Worm (Caenorhabditis elegans) whole organism, mixed stage, embryonic: ENCODE data around the gene ZC395.11.

Experiments used
- M03D4.4 ChIP-seq: sonication (generic microtip); optimal IDR thresholded peaks from 2 replicates; lab custom pipeline; 2017; ENCODE audit warnings: mild to moderate bottlenecking, missing genetic modification characterization, missing compliant biosample characterization
- bed-3 ChIP-seq: fragments of 200-800 bp; sonication (Bioruptor generic); optimal IDR thresholded peaks from 3 replicates; lab custom pipeline; 2018; ENCODE audit warnings: mild to moderate bottlenecking, missing genetic modification characterization, moderate library complexity, missing compliant biosample characterization
- blmp-1 ChIP-seq: fragments of 150-350 bp; optimal IDR thresholded peaks from 2 replicates; lab custom pipeline; 2014; ENCODE audit warnings: missing biosample characterization, missing genetic modification characterization
- ceh-39 ChIP-seq: fragments of 150-350 bp; optimal IDR thresholded peaks from 2 replicates; lab custom pipeline; 2014; ENCODE audit warnings: missing biosample characterization, missing genetic modification characterization
- ceh-43 ChIP-seq: fragments of 200-800 bp; sonication (Bioruptor generic); optimal IDR thresholded peaks from 2 replicates; lab custom pipeline; 2018; ENCODE audit warnings: mild to moderate bottlenecking, missing genetic modification characterization, moderate library complexity, missing compliant biosample characterization
- ceh-83 ChIP-seq: fragments of 200-800 bp; sonication (Bioruptor generic); optimal IDR thresholded peaks from 2 replicates; lab custom pipeline; 2018; ENCODE audit warnings: mild to moderate bottlenecking, missing genetic modification characterization, missing compliant biosample characterization
- ces-1 ChIP-seq: fragments of 150-350 bp; optimal IDR thresholded peaks from 2 replicates; lab custom pipeline; 2014; ENCODE audit warnings: missing biosample characterization, missing genetic modification reagents, missing genetic modification characterization
- cnd-1 ChIP-seq: fragments of 200-800 bp; sonication (Bioruptor generic); optimal IDR thresholded peaks from 2 replicates; lab custom pipeline; 2018; ENCODE audit warnings: mild to moderate bottlenecking, missing genetic modification characterization, missing compliant biosample characterization
- drap-1 ChIP-seq: fragments of 200-800 bp; sonication (Bioruptor generic); optimal IDR thresholded peaks from 3 replicates; lab custom pipeline; 2018; ENCODE audit warnings: mild to moderate bottlenecking, missing genetic modification characterization, missing compliant biosample characterization
- elt-1 ChIP-seq: sonication (generic microtip); optimal IDR thresholded peaks from 2 replicates; lab custom pipeline; 2017; ENCODE audit warnings: missing genetic modification characterization, mild to moderate bottlenecking, missing compliant biosample characterization, antibody characterized with exemption, moderate library complexity, borderline replicate concordance; ENCODE audit not compliant: insufficient read depth
- elt-3 ChIP-seq: fragments of 150-350 bp; optimal IDR thresholded peaks from 2 replicates; lab custom pipeline; 2014; ENCODE audit warnings: missing biosample characterization, missing genetic modification characterization
- flh-1 ChIP-seq: fragments of 200-800 bp; sonication (Bioruptor generic); optimal IDR thresholded peaks from 2 replicates; lab custom pipeline; 2018; ENCODE audit warnings: mild to moderate bottlenecking, missing genetic modification characterization, moderate library complexity, missing compliant biosample characterization
- ham-2 ChIP-seq: fragments of 200-800 bp; sonication (Bioruptor generic); optimal IDR thresholded peaks from 2 replicates; lab custom pipeline; 2018; ENCODE audit warnings: mild to moderate bottlenecking, missing genetic modification characterization, missing compliant biosample characterization
- hlh-1 ChIP-seq: fragments of 150-350 bp; optimal IDR thresholded peaks from 2 replicates; lab custom pipeline; 2014; ENCODE audit warnings: missing biosample characterization, missing genetic modification reagents, missing genetic modification characterization
- lin-13 ChIP-seq: fragments of 150-350 bp; optimal IDR thresholded peaks from 2 replicates; lab custom pipeline; 2014; ENCODE audit warnings: missing biosample characterization, missing genetic modification characterization
- lin-32 ChIP-seq: fragments of 200-800 bp; sonication (Bioruptor generic); optimal IDR thresholded peaks from 2 replicates; lab custom pipeline; 2018; ENCODE audit warnings: mild to moderate bottlenecking, missing genetic modification characterization, missing compliant biosample characterization
- lsy-2 ChIP-seq: fragments of 150-350 bp; optimal IDR thresholded peaks from 2 replicates; lab custom pipeline; 2014; ENCODE audit warnings: missing biosample characterization, missing genetic modification characterization
- mab-5 ChIP-seq: fragments of 150-350 bp; optimal IDR thresholded peaks from 2 replicates; lab custom pipeline; 2014; ENCODE audit warnings: missing biosample characterization, missing genetic modification characterization
- mep-1 ChIP-seq: fragments of 150-350 bp; optimal IDR thresholded peaks from 2 replicates; lab custom pipeline; 2017; ENCODE audit warnings: missing biosample characterization, missing genetic modification reagents, missing genetic modification characterization, inconsistent platforms
- mls-2 ChIP-seq: sonication (generic microtip); optimal IDR thresholded peaks from 2 replicates; lab custom pipeline; 2016; ENCODE audit warnings: mild to moderate bottlenecking, missing genetic modification characterization, moderate library complexity, missing compliant biosample characterization
- nhr-12 ChIP-seq: fragments of 150-350 bp; optimal IDR thresholded peaks from 2 replicates; lab custom pipeline; 2014; ENCODE audit warnings: missing biosample characterization, missing genetic modification characterization
- nhr-2 ChIP-seq: fragments of 150-350 bp; optimal IDR thresholded peaks from 2 replicates; lab custom pipeline; 2014; ENCODE audit warnings: missing biosample characterization, missing genetic modification characterization
- nhr-237 ChIP-seq: fragments of 150-350 bp; optimal IDR thresholded peaks from 2 replicates; lab custom pipeline; 2014; ENCODE audit warnings: missing biosample characterization, missing genetic modification characterization
- nhr-28 ChIP-seq: fragments of 150-350 bp; optimal IDR thresholded peaks from 2 replicates; lab custom pipeline; 2014; ENCODE audit warnings: missing biosample characterization, missing genetic modification characterization
- nhr-76 ChIP-seq: sonication (generic microtip); optimal IDR thresholded peaks from 2 replicates; lab custom pipeline; 2017; ENCODE audit warnings: missing biosample characterization, missing genetic modification characterization
- pha-4 ChIP-seq: fragments of 150-350 bp; optimal IDR thresholded peaks from 2 replicates; lab custom pipeline; 2018; ENCODE audit warnings: missing biosample characterization, missing genetic modification reagents, missing genetic modification characterization
- sem-2 ChIP-seq: fragments of 200-800 bp; sonication (Bioruptor generic); optimal IDR thresholded peaks from 2 replicates; lab custom pipeline; 2018; ENCODE audit warnings: mild to moderate bottlenecking, missing genetic modification characterization, missing compliant biosample characterization
- snpc-4 ChIP-seq: fragments of 150-350 bp; optimal IDR thresholded peaks from 2 replicates; lab custom pipeline; 2014; ENCODE audit warnings: missing biosample characterization, missing genetic modification characterization
- sptf-1 ChIP-seq: sonication (generic microtip); optimal IDR thresholded peaks from 2 replicates; lab custom pipeline; 2017; ENCODE audit warnings: mild to moderate bottlenecking, missing genetic modification characterization, moderate library complexity, missing compliant biosample characterization
- tbx-8 ChIP-seq: fragments of 200-800 bp; sonication (Bioruptor generic); optimal IDR thresholded peaks from 2 replicates; lab custom pipeline; 2018; ENCODE audit warnings: mild to moderate bottlenecking, missing genetic modification characterization, moderate library complexity, missing compliant biosample characterization
- unc-120 ChIP-seq: sonication (generic microtip); optimal IDR thresholded peaks from 2 replicates; lab custom pipeline; 2017; ENCODE audit warnings: missing genetic modification characterization, missing compliant biosample characterization; ENCODE audit not compliant: poor library complexity, severe bottlenecking
- unc-39 ChIP-seq: fragments of 150-350 bp; optimal IDR thresholded peaks from 2 replicates; lab custom pipeline; 2014; ENCODE audit warnings: missing biosample characterization, missing genetic modification characterization
- unc-62 ChIP-seq: fragments of 150-350 bp; optimal IDR thresholded peaks from 2 replicates; lab custom pipeline; 2014; ENCODE audit warnings: missing biosample characterization, missing genetic modification reagents, missing genetic modification characterization
- zip-8 ChIP-seq: fragments of 150-350 bp; optimal IDR thresholded peaks from 2 replicates; lab custom pipeline; 2014; ENCODE audit warnings: missing biosample characterization, missing genetic modification characterization
- ztf-11 ChIP-seq: fragments of 150-350 bp; optimal IDR thresholded peaks from 2 replicates; lab custom pipeline; 2014; ENCODE audit warnings: missing biosample characterization, missing genetic modification characterization

ZC395.11 gene

ce11 chrIII:5318610-5319009 is 32.5 kb upstream of the ZC395.11 start:
- TF ChIP-seq nhr-76 (tag; lab: Kevin White, UChicago): no peak
- no peak for TF ChIP-seq mab-5 (tag; lab: Kevin White, UChicago)

- TF ChIP-seq flh-1 (GFP tag; lab: Kevin White, UChicago) (no peak), lsy-2 (tag; lab: Kevin White, UChicago) (no peak), unc-120 (tag; lab: Kevin White, UChicago) (no peak), blmp-1 (no peak), lin-13 (tag; lab: Kevin White, UChicago) (no peak), ceh-43 (GFP tag; lab: Kevin White, UChicago) (no peak), nhr-28 (no peak), nhr-2 (no peak), ztf-11 (tag; lab: Kevin White, UChicago) (no peak), zip-8 (tag; lab: Kevin White, UChicago) (no peak), sem-2 (GFP tag; lab: Kevin White, UChicago) (no peak), pha-4 (tag; lab: Kevin White, UChicago) (no peak)
- TF ChIP-seq, all 35 proteins: peak for 0
Observed at ce11 chrIII:5310940-5311339, 24.8 kb upstream of the ZC395.11 start, which contains the start of gene pqe-1. Gene pqe-1 (plus strand): TSS chrIII:5311240.

- TF ChIP-seq ham-2 (GFP tag; lab: Kevin White, UChicago) (no peak), elt-1 (tag; lab: Kevin White, UChicago) (no peak), ceh-39 (tag; lab: Kevin White, UChicago) (no peak), ceh-43 (GFP tag; lab: Kevin White, UChicago) (no peak), unc-62 (no peak), unc-120 (tag; lab: Kevin White, UChicago) (no peak)
Observed at ce11 chrIII:5310403-5310802, 24.3 kb upstream of the ZC395.11 start.

ce11 chrIII:5308278-5308677 is 22.2 kb upstream of the ZC395.11 start, which contains the start of gene mog-3:
Gene mog-3 (plus strand): TSS chrIII:5308596.
- TF ChIP-seq sptf-1 (tag; lab: Kevin White, UChicago): peak; percentile 56
- no peak for TF ChIP-seq tbx-8
- peak; percentile 40 for TF ChIP-seq ceh-39 (tag; lab: Kevin White, UChicago)
- no peak for TF ChIP-seq nhr-12 (tag; lab: Kevin White, UChicago)
- TF ChIP-seq nhr-2: peak; percentile 79
- peak; percentile 6 for TF ChIP-seq lin-32
- peak; percentile 12 for TF ChIP-seq ham-2 (GFP tag; lab: Kevin White, UChicago)
- TF ChIP-seq mls-2 (tag; lab: Kevin White, UChicago): no peak
- TF ChIP-seq unc-62: no peak
- no peak for TF ChIP-seq ceh-43 (GFP tag; lab: Kevin White, UChicago)
- TF ChIP-seq unc-39: no peak
- TF ChIP-seq cnd-1 (tag; lab: Kevin White, UChicago): peak; percentile 30
- no peak for TF ChIP-seq nhr-237 (tag; lab: Kevin White, UChicago)
- no peak for TF ChIP-seq M03D4.4 (tag; lab: Kevin White, UChicago)
- TF ChIP-seq flh-1 (GFP tag; lab: Kevin White, UChicago): no peak
- TF ChIP-seq sem-2 (GFP tag; lab: Kevin White, UChicago): no peak
- no peak for TF ChIP-seq elt-1 (tag; lab: Kevin White, UChicago)
- no peak for TF ChIP-seq drap-1 (GFP tag; lab: Kevin White, UChicago)
- TF ChIP-seq nhr-28: no peak
- no peak for TF ChIP-seq nhr-76 (tag; lab: Kevin White, UChicago)
- peak; percentile 34 for TF ChIP-seq unc-120 (tag; lab: Kevin White, UChicago)
- TF ChIP-seq zip-8 (tag; lab: Kevin White, UChicago): peak; percentile 87
- peak; percentile 27 for TF ChIP-seq hlh-1 (tag; lab: Kevin White, UChicago)
- TF ChIP-seq ztf-11 (tag; lab: Kevin White, UChicago): no peak
- no peak for TF ChIP-seq blmp-1
- TF ChIP-seq ceh-83 (GFP tag; lab: Kevin White, UChicago): no peak
- no peak for TF ChIP-seq bed-3 (GFP tag; lab: Kevin White, UChicago)
- no peak for TF ChIP-seq snpc-4 (tag; lab: Kevin White, UChicago)
- TF ChIP-seq mep-1 (tag; lab: Kevin White, UChicago): peak; percentile 73
- peak; percentile 58 for TF ChIP-seq lsy-2 (tag; lab: Kevin White, UChicago)
- no peak for TF ChIP-seq mab-5 (tag; lab: Kevin White, UChicago)
- peak; percentile 58 for TF ChIP-seq ces-1 (GFP tag; lab: Kevin White, UChicago)
- no peak for TF ChIP-seq elt-3 (tag; lab: Kevin White, UChicago)
- peak; percentile 29 for TF ChIP-seq lin-13 (tag; lab: Kevin White, UChicago)
- peak; percentile 25 for TF ChIP-seq pha-4 (tag; lab: Kevin White, UChicago)
